Fruit fly (Drosophila melanogaster): ENCODE data around the gene CG17075.

dm6 chr2L:308194-308706, 40.9 kb upstream of the CG17075 start:
- TF ChIP-seq al (GFP tag; IDR thresholded peaks at IDR 0.05) (no peak), CG6272 (GFP tag; IDR thresholded peaks at IDR 0.05) (no peak), Meics (GFP tag; optimal IDR thresholded peaks at IDR 0.05) (no peak), Sry-δ (GFP tag; optimal IDR thresholded peaks at IDR 0.05) (no peak), CG8388 (GFP tag; optimal IDR thresholded peaks at IDR 0.05) (no peak), CG7271 (tag; optimal IDR thresholded peaks at IDR 0.05) (no peak)
